Fruit fly (Drosophila melanogaster): ENCODE results near the gene FoxP.

The FoxP gene

DNA sequence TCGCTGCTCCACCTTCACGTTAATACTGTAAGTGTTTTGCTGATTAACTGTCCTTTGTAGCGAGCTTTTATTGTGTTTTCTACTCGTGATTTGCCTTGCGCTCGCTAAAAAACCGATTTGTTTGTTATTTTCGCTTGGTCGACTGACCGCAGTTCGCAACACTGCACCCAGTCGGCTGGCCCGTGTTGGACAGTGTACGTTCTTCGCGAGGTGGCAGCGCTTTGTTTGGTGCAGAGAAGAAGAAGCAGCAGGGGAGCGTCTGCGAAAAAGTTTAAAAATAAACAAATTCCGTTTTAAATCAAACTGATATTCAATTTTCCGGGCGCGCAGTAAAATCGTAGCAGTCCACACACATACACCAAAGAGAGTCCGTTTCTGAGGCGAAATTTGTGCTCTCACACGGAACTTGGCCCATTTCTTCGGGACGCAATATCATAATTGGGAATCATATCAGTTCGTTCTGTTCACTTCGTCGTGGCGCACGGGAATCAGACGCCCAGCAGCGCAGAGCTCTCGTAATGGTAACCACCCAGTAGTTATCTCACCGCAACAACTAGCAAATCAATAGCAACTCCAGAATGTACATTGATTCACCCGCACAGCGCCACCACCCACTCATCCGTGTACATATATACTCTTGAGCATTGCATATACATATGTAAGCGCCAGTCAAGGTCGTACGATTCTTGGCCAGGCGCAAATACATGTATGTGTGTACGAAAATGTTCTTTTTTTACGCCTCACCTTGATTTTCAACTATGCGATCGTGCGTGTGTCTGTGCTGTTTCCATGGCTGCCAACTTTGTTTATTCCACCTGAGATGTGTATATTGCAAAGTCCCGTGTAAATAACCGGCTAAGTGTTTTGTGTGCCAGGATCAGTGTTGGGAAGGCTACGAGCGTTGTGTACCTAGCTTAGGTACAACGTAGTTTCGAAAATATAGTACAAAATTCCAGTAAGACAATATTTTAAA is 37.2 kb upstream of the FoxP start, which contains the start of gene Naa80 (continued):
- TF ChIP-seq Elba2 (GFP tag; optimal IDR thresholded peaks at IDR 0.05) (no peak), fru (optimal IDR thresholded peaks at IDR 0.05) (no peak), CG6272 (GFP tag; IDR thresholded peaks at IDR 0.05) (no peak), Eip74EF (GFP tag; optimal IDR thresholded peaks at IDR 0.05) (no peak), Meics (GFP tag; optimal IDR thresholded peaks at IDR 0.05) (peak; percentile 57), CG11093 (GFP tag; IDR thresholded peaks at IDR 0.05) (no peak), tup (GFP tag; optimal IDR thresholded peaks at IDR 0.05) (peak; percentile 58), CG4328 (GFP tag; optimal IDR thresholded peaks at IDR 0.05) (peak; percentile 1), Stat92E (GFP tag; optimal IDR thresholded peaks at IDR 0.05) (peak in 1 of 3 experiments; percentile 24), Sin3A (optimal IDR thresholded peaks at IDR 0.05) (peak; percentile 76), Sox102F (GFP tag; optimal IDR thresholded peaks at IDR 0.05) (no peak), CG10209 (GFP tag; optimal IDR thresholded peaks at IDR 0.05) (peak; percentile 54), CG12744 (GFP tag; optimal IDR thresholded peaks at IDR 0.05) (peak; percentile 19), sc (optimal IDR thresholded peaks at IDR 0.05) (no peak), sc (GFP tag; optimal IDR thresholded peaks at IDR 0.05) (no peak), CG14965 (GFP tag; optimal IDR thresholded peaks at IDR 0.05; ENCODE audit: borderline replicate concordance) (peak; percentile 13), Hr51 (GFP tag; optimal IDR thresholded peaks at IDR 0.05) (peak in 1 of 2 experiments; percentile 85), PHDP (tag; optimal IDR thresholded peaks at IDR 0.05) (peak; percentile 35), nau (GFP tag; optimal IDR thresholded peaks at IDR 0.05) (no peak), Ptx1 (GFP tag; IDR thresholded peaks at IDR 0.05) (peak; percentile 56), CG9797 (GFP tag; optimal IDR thresholded peaks at IDR 0.05) (no peak), CG8359 (GFP tag; optimal IDR thresholded peaks at IDR 0.05; ENCODE audit: borderline replicate concordance) (no peak), CG18476 (GFP tag; optimal IDR thresholded peaks at IDR 0.05) (peak; percentile 43), CG15514 (GFP tag; optimal IDR thresholded peaks at IDR 0.05) (peak; percentile 83), vfl (GFP tag; optimal IDR thresholded peaks at IDR 0.05) (peak; percentile 77), CG7271 (tag; optimal IDR thresholded peaks at IDR 0.05) (no peak), onecut (GFP tag; IDR thresholded peaks at IDR 0.05) (peak; percentile 41; the same call in 1 of the 2 replicates), Camta (GFP tag; optimal IDR thresholded peaks at IDR 0.05) (peak; percentile 35), CG10654 (GFP tag; optimal IDR thresholded peaks at IDR 0.05) (peak; percentile 51), tx (GFP tag; optimal IDR thresholded peaks at IDR 0.05) (peak; percentile 69), ase (GFP tag; IDR thresholded peaks at IDR 0.05) (0 out of 3 replicates have a peak, but pooled peaks have one; percentile 34), CrebB (tag; optimal IDR thresholded peaks at IDR 0.05) (no peak), Scr (GFP tag; IDR thresholded peaks at IDR 0.05; ENCODE audit: partially characterized antibody) (peak; percentile 44; the same call in 1 of the 2 replicates), tna (GFP tag; IDR thresholded peaks at IDR 0.05; ENCODE audit: partially characterized antibody) (peak; percentile 48; the same call in 1 of the 2 replicates), CG7745 (tag; optimal IDR thresholded peaks at IDR 0.05) (no peak), row (GFP tag; IDR thresholded peaks at IDR 0.05) (peak; percentile 48; the same call in 2 of the 3 replicates), Mes4 (GFP tag; optimal IDR thresholded peaks at IDR 0.05) (peak; percentile 45), ash1 (GFP tag; optimal IDR thresholded peaks at IDR 0.05) (peak; percentile 25), klu (GFP tag; IDR thresholded peaks at IDR 0.05) (no peak), CG2116 (GFP tag; optimal IDR thresholded peaks at IDR 0.05) (peak; percentile 81), BtbVII (GFP tag; optimal IDR thresholded peaks at IDR 0.05) (peak; percentile 4), inv (GFP tag; IDR thresholded peaks at IDR 0.05; ENCODE audit: partially characterized antibody) (peak; percentile 28; the same call in 1 of the 2 replicates), nmo (GFP tag; optimal IDR thresholded peaks at IDR 0.05) (peak; percentile 63), CG2678 (tag; optimal IDR thresholded peaks at IDR 0.05) (no peak), CG10979 (tag; optimal IDR thresholded peaks at IDR 0.05) (peak; percentile 21), grn (GFP tag; optimal IDR thresholded peaks at IDR 0.05) (peak; percentile 10), ERR (GFP tag; optimal IDR thresholded peaks at IDR 0.05) (peak; percentile 82)
